Worm (Caenorhabditis elegans): Measurements from ENCODE around the gene lep-2.

- TF ChIP-seq gei-8 (GFP tag; optimal IDR thresholded peaks at IDR 0.05) = no peak
- TF ChIP-seq zag-1 (tag; optimal IDR thresholded peaks at IDR 0.05) = no peak
- TF ChIP-seq saeg-2 (GFP tag; IDR thresholded peaks at IDR 0.05) = no peak
- TF ChIP-seq fos-1 (tag; optimal IDR thresholded peaks at IDR 0.05) = no peak
- TF ChIP-seq T26A8.4 (GFP tag; IDR thresholded peaks at IDR 0.05) = no peak
Measured at ce11 chrIV:990352-990751, 1.7 kb upstream of the lep-2 start, which contains the start of gene egrh-2.

Measured in whole organism, L4 larva.